Worm (Caenorhabditis elegans): Measurements from ENCODE around the gene clec-252.

DNA sequence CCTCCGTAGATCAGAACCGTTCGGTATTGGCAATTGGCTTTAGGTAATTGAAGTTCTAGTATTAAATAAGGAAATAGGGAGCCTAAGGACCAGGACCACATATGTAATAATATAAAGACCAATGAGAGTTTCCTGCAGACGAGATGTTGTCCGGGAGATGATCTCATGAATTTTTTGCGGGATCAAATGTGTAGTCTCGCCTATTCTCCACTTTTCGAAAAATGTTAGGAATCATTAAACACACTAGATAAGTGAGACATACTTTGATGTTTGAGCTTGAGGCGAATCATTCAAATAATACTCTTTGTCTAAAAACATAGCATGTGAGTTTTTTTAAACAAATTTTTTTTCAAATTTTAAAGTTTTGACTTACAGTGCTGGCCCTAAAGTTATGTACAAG, 4.4 kb upstream of the clec-252 start, which contains the start of gene F11D11.6:
- no peak for TF ChIP-seq ceh-9 (tag; optimal IDR thresholded peaks at IDR 0.05)
- no peak for TF ChIP-seq ceh-82 (tag; optimal IDR thresholded peaks at IDR 0.05)
- TF ChIP-seq daf-12 (tag; optimal IDR thresholded peaks at IDR 0.05), result no peak
- no peak for TF ChIP-seq unc-39 (tag; optimal IDR thresholded peaks at IDR 0.05)
- no peak for TF ChIP-seq elt-2 (tag; optimal IDR thresholded peaks at IDR 0.05)
- no peak for TF ChIP-seq nhr-76 (tag; optimal IDR thresholded peaks at IDR 0.05)
- no peak for TF ChIP-seq ama-1 (optimal IDR thresholded peaks at IDR 0.05)
- no peak for TF ChIP-seq ztf-4 (tag; optimal IDR thresholded peaks at IDR 0.05)
- TF ChIP-seq pha-4 (tag; optimal IDR thresholded peaks at IDR 0.05), result no peak
- TF ChIP-seq unc-62 (GFP tag; optimal IDR thresholded peaks at IDR 0.05), result no peak
- no peak for TF ChIP-seq nhr-43 (tag; optimal IDR thresholded peaks at IDR 0.05; ENCODE audit: poor library complexity, severe bottlenecking)
